Fruit fly (Drosophila melanogaster): Measurements from ENCODE around the gene klar.
A peak's percentile ranks its signal among the peaks of the same experiment; 100 is the strongest.

klar gene

DNA sequence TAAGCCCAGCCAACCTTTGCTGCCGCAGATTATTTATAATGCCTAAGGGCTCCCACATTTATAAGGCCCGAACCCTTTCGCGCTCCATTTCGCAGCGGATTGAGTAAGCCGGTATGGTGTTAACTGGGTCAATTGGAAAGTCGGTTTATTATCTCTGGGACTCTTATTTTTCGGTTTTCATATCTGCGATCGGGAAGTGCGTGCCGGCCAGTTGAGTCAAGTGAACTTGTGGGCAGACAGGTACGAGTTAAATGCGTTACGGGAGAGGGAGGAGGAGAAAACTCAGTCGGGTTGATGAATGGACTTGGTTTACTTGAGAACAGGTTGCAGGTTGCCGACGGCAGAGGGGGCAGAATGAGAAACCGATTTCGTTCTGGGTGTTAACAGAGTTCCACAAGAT, 16.2 kb downstream of the klar start:
- no peak for TF ChIP-seq Ets96B (tag; optimal IDR thresholded peaks at IDR 0.05)
- TF ChIP-seq esn (GFP tag; optimal IDR thresholded peaks at IDR 0.05): no peak
- TF ChIP-seq CG11762 (GFP tag; optimal IDR thresholded peaks at IDR 0.05; ENCODE audit: insufficient read depth): no peak
- TF ChIP-seq CG31627 (GFP tag; optimal IDR thresholded peaks at IDR 0.05): no peak
- no peak for TF ChIP-seq acj6 (GFP tag; optimal IDR thresholded peaks at IDR 0.05)
- no peak for TF ChIP-seq cyc (GFP tag; optimal IDR thresholded peaks at IDR 0.05)
- no peak for TF ChIP-seq eg (GFP tag; IDR thresholded peaks at IDR 0.05)
- no peak for TF ChIP-seq CG32006 (GFP tag; optimal IDR thresholded peaks at IDR 0.05)
- no peak for TF ChIP-seq CG6276 (GFP tag; optimal IDR thresholded peaks at IDR 0.05)
- peak; percentile 68 for TF ChIP-seq Blimp-1 (GFP tag; optimal IDR thresholded peaks at IDR 0.05)
- TF ChIP-seq CG1621 (tag; optimal IDR thresholded peaks at IDR 0.05): no peak
- peak in 1 of 2 experiments; percentile 12 for TF ChIP-seq ss (GFP tag; optimal IDR thresholded peaks at IDR 0.05)
- TF ChIP-seq Eip93F (GFP tag; optimal IDR thresholded peaks at IDR 0.05): no peak
- TF ChIP-seq CG15336 (GFP tag; IDR thresholded peaks at IDR 0.05): no peak
- no peak for TF ChIP-seq Sox102F (GFP tag; optimal IDR thresholded peaks at IDR 0.05)
- TF ChIP-seq OdsH (GFP tag; optimal IDR thresholded peaks at IDR 0.05): no peak
- TF ChIP-seq CG11294 (GFP tag; IDR thresholded peaks at IDR 0.05): no peak
- TF ChIP-seq Hr39 (GFP tag; optimal IDR thresholded peaks at IDR 0.05): no peak
- no peak for TF ChIP-seq Eip75B (GFP tag; optimal IDR thresholded peaks at IDR 0.05)
- TF ChIP-seq net (GFP tag; optimal IDR thresholded peaks at IDR 0.05): no peak
- no peak for TF ChIP-seq achi (GFP tag; optimal IDR thresholded peaks at IDR 0.05)
- no peak for TF ChIP-seq Sox14 (GFP tag; optimal IDR thresholded peaks at IDR 0.05)
- TF ChIP-seq salr (GFP tag; optimal IDR thresholded peaks at IDR 0.05): no peak
- TF ChIP-seq Eip78C (GFP tag): peak; percentile 21

DNA sequence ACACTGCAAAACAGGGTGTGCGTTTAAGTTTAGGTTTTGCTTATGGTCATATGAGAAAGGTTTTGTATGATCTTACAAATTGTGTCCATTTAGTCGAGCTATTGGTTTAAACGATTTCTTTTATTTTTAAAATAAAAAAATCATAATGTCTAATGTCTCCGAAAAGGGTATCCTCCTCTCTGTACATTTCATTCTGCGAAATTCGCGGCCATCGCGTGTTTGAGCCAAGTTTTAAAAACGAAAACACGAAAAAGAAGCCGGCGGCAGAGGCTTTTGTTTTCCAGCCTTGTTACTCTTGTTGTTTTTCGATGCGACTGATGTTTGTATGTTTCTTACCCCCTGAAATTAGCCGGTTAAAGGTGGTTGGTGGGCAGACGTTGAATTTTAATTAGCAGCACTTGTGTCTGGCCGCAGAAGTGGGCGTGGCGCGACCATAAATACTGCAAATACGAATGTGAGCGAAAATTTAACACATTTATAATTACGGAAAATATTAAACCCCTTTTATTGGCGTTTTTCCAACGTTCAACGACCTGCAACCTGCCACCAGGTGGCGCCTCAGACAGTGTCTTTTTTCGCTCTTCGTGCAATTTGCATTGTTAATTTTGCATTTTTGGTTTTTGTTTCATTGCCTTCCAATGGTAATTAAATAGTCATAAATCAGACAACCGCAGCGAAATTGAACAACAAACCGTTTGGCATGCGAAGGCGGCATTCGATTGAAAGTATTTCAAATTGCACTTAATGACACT, 19.8 kb downstream of the klar start:
- TF ChIP-seq OdsH (GFP tag; optimal IDR thresholded peaks at IDR 0.05) (peak; percentile 3), dsx (GFP tag; optimal IDR thresholded peaks at IDR 0.05; ENCODE audit: poor library complexity, severe bottlenecking) (no peak), CG11294 (GFP tag; IDR thresholded peaks at IDR 0.05) (no peak), CG6854 (GFP tag; optimal IDR thresholded peaks at IDR 0.05) (no peak), Eip75B (GFP tag; optimal IDR thresholded peaks at IDR 0.05) (peak; percentile 10), achi (GFP tag; optimal IDR thresholded peaks at IDR 0.05) (no peak), ss (GFP tag; optimal IDR thresholded peaks at IDR 0.05) (peak; percentile 9 to 81), CG4318 (GFP tag; optimal IDR thresholded peaks at IDR 0.05) (no peak), svp (GFP tag) (peak; percentile 69), CG11902 (GFP tag; optimal IDR thresholded peaks at IDR 0.05) (peak; percentile 7), Hr39 (GFP tag; optimal IDR thresholded peaks at IDR 0.05) (peak; percentile 25), CG32006 (GFP tag; optimal IDR thresholded peaks at IDR 0.05) (peak; percentile 32), Sox15 (GFP tag; optimal IDR thresholded peaks at IDR 0.05) (no peak), CG6276 (GFP tag; optimal IDR thresholded peaks at IDR 0.05) (no peak), Eip78C (GFP tag) (peak; percentile 77), CG8119 (GFP tag; IDR thresholded peaks at IDR 0.05) (no peak), pdm3 (GFP tag; optimal IDR thresholded peaks at IDR 0.05) (peak; percentile 10), CG6163 (GFP tag; IDR thresholded peaks at IDR 0.05) (peak; percentile 30; the same call in 1 of the 3 replicates), esn (GFP tag; optimal IDR thresholded peaks at IDR 0.05) (peak; percentile 31), CG8632 (GFP tag; optimal IDR thresholded peaks at IDR 0.05) (no peak), Ets96B (tag; optimal IDR thresholded peaks at IDR 0.05) (no peak), Sox102F (GFP tag; optimal IDR thresholded peaks at IDR 0.05) (peak; percentile 16), spab (GFP tag; optimal IDR thresholded peaks at IDR 0.05) (no peak), CG16779 (tag; optimal IDR thresholded peaks at IDR 0.05) (no peak), Hr4 (GFP tag; optimal IDR thresholded peaks at IDR 0.05) (peak; percentile 29), CG31627 (GFP tag; optimal IDR thresholded peaks at IDR 0.05) (peak; percentile 10)

Data from whole organism, prepupa.